Worm (Caenorhabditis elegans): ENCODE measurements around the gene npr-27.

npr-27 gene

ce11 chrIV:7346751-7347150, 41.3 kb downstream of the npr-27 start, which contains the start of gene daf-42:
daf-42 (minus strand) TSS chrIV:7346851.
- TF ChIP-seq eyg-1 (tag; optimal IDR thresholded peaks at IDR 0.05) (no peak), pha-4 (tag; optimal IDR thresholded peaks at IDR 0.05) (no peak)
